Fruit fly (Drosophila melanogaster): ENCODE measurements around the gene CG16781.

Gene CG16781

dm6 chrX:3455431-3456001, 8.3 kb downstream of the CG16781 start (continued):
- no peak for TF ChIP-seq Hr78 (GFP tag; optimal IDR thresholded peaks at IDR 0.05)
- TF ChIP-seq CG7786 (GFP tag; optimal IDR thresholded peaks at IDR 0.05), result no peak
- TF ChIP-seq Spps (tag; optimal IDR thresholded peaks at IDR 0.05), result peak; percentile 17
- no peak for TF ChIP-seq GATAe (GFP tag; conservative IDR thresholded peaks at IDR 0.05)
- TF ChIP-seq CG6254 (GFP tag; optimal IDR thresholded peaks at IDR 0.05), result peak; percentile 12
- peak; percentile 24 for TF ChIP-seq CG6813 (GFP tag; optimal IDR thresholded peaks at IDR 0.05)
- TF ChIP-seq CG6175 (GFP tag; IDR thresholded peaks at IDR 0.05), result no peak
- no peak for TF ChIP-seq CG15696 (tag; optimal IDR thresholded peaks at IDR 0.05)
- TF ChIP-seq CG32532 (GFP tag; IDR thresholded peaks at IDR 0.05), result peak; percentile 41
- TF ChIP-seq CG10147 (GFP tag; optimal IDR thresholded peaks at IDR 0.05), result no peak
- no peak for TF ChIP-seq run (tag; optimal IDR thresholded peaks at IDR 0.05)
- TF ChIP-seq usp (GFP tag; optimal IDR thresholded peaks at IDR 0.05), result no peak
- no peak for TF ChIP-seq CG13123 (GFP tag; optimal IDR thresholded peaks at IDR 0.05)
- no peak for TF ChIP-seq TFAM (GFP tag; optimal IDR thresholded peaks at IDR 0.05)
- TF ChIP-seq CG8359 (GFP tag; optimal IDR thresholded peaks at IDR 0.05; ENCODE audit: borderline replicate concordance), result no peak
- TF ChIP-seq pb (GFP tag; optimal IDR thresholded peaks at IDR 0.05), result no peak
- TF ChIP-seq CG5180 (GFP tag; optimal IDR thresholded peaks at IDR 0.05), result peak; percentile 33
- TF ChIP-seq CG16863 (GFP tag; optimal IDR thresholded peaks at IDR 0.05), result no peak
- TF ChIP-seq CG13296 (GFP tag; optimal IDR thresholded peaks at IDR 0.05), result no peak
- TF ChIP-seq CG2712 (tag; optimal IDR thresholded peaks at IDR 0.05), result peak; percentile 72
- no peak for TF ChIP-seq CG30431 (GFP tag; optimal IDR thresholded peaks at IDR 0.05)
- no peak for TF ChIP-seq Ravus (GFP tag; IDR thresholded peaks at IDR 0.05)
- TF ChIP-seq Hr3 (GFP tag; optimal IDR thresholded peaks at IDR 0.05), result no peak
- TF ChIP-seq CG31224 (GFP tag; IDR thresholded peaks at IDR 0.05), result no peak; the same call in 1 of the 2 replicates
- no peak for TF ChIP-seq CG4328 (GFP tag; optimal IDR thresholded peaks at IDR 0.05)
- no peak for TF ChIP-seq CG32772 (GFP tag; IDR thresholded peaks at IDR 0.05)
- TF ChIP-seq Mes4 (GFP tag; optimal IDR thresholded peaks at IDR 0.05), result no peak
- TF ChIP-seq crol (GFP tag; IDR thresholded peaks at IDR 0.05), result no peak
- TF ChIP-seq seq (GFP tag; IDR thresholded peaks at IDR 0.05), result peak; percentile 46
- TF ChIP-seq MTF-1 (GFP tag; optimal IDR thresholded peaks at IDR 0.05; ENCODE audit: borderline replicate concordance), result no peak
- TF ChIP-seq CG7556 (GFP tag; optimal IDR thresholded peaks at IDR 0.05), result peak; percentile 29
- TF ChIP-seq CG34422 (GFP tag; IDR thresholded peaks at IDR 0.05), result no peak
- no peak for TF ChIP-seq sim (GFP tag; IDR thresholded peaks at IDR 0.05)
- no peak for TF ChIP-seq chn (GFP tag; optimal IDR thresholded peaks at IDR 0.05)
- peak; percentile 27 for TF ChIP-seq CG18599 (GFP tag; optimal IDR thresholded peaks at IDR 0.05)
- TF ChIP-seq Sox100B (GFP tag; optimal IDR thresholded peaks at IDR 0.05), result peak; percentile 58
- TF ChIP-seq lola (GFP tag; optimal IDR thresholded peaks at IDR 0.05), result peak in 1 of 3 experiments; percentile 39
- no peak for TF ChIP-seq CG11456 (GFP tag; IDR thresholded peaks at IDR 0.05)
- TF ChIP-seq Hey (tag; optimal IDR thresholded peaks at IDR 0.05), result no peak
- peak; percentile 58 for TF ChIP-seq fd96Cb (tag; optimal IDR thresholded peaks at IDR 0.05)
- no peak for TF ChIP-seq CG31388 (GFP tag; optimal IDR thresholded peaks at IDR 0.05)
- no peak for TF ChIP-seq otp (GFP tag; IDR thresholded peaks at IDR 0.05)
- no peak for TF ChIP-seq ranshi (GFP tag; IDR thresholded peaks at IDR 0.05)
- TF ChIP-seq CG12744 (GFP tag; optimal IDR thresholded peaks at IDR 0.05), result no peak
- no peak for TF ChIP-seq chm (GFP tag; IDR thresholded peaks at IDR 0.05)
- no peak for TF ChIP-seq Gsc (GFP tag; IDR thresholded peaks at IDR 0.05)
- TF ChIP-seq gsb (GFP tag; IDR thresholded peaks at IDR 0.05), result no peak
- peak; percentile 9 for TF ChIP-seq CG9817 (tag; optimal IDR thresholded peaks at IDR 0.05)
- TF ChIP-seq Myb (GFP tag; optimal IDR thresholded peaks at IDR 0.05), result no peak
- TF ChIP-seq dysf (GFP tag; IDR thresholded peaks at IDR 0.05), result peak; percentile 63; the same call in 2 of the 3 replicates
- TF ChIP-seq CHES-1-like (GFP tag; optimal IDR thresholded peaks at IDR 0.05), result no peak
